Fruit fly (Drosophila melanogaster): ENCODE measurements around the gene dnk.
A peak's percentile ranks its signal among the peaks of the same experiment; 100 is the strongest.

Gene dnk

dm6 chr3R:18949896-18950295, 30.9 kb upstream of the dnk start, which contains the start of gene CG43732:
Gene CG43732, plus strand, starts transcription at chr3R:18950196.
- TF ChIP-seq Hr38 (GFP tag; optimal IDR thresholded peaks at IDR 0.05): no peak
- TF ChIP-seq CG6163 (GFP tag; IDR thresholded peaks at IDR 0.05): no peak
- no peak for TF ChIP-seq ss (GFP tag; optimal IDR thresholded peaks at IDR 0.05)
- no peak for TF ChIP-seq Eip75B (GFP tag; optimal IDR thresholded peaks at IDR 0.05)

- TF ChIP-seq svp (GFP tag) (peak; percentile 22), spab (GFP tag; optimal IDR thresholded peaks at IDR 0.05) (no peak), Hr4 (GFP tag; optimal IDR thresholded peaks at IDR 0.05) (no peak)
Measured at dm6 chr3R:18964819-18965218, 16.0 kb upstream of the dnk start.

dm6 chr3R:18978709-18979108, 2.1 kb upstream of the dnk start, which contains the start of gene euc:
Gene euc, minus strand, starts transcription at chr3R:18978809.
- TF ChIP-seq CG7368 (GFP tag; optimal IDR thresholded peaks at IDR 0.05) (no peak), CG6854 (GFP tag; optimal IDR thresholded peaks at IDR 0.05) (no peak), CG10631 (GFP tag; optimal IDR thresholded peaks at IDR 0.05) (no peak), Hr39 (GFP tag; optimal IDR thresholded peaks at IDR 0.05) (no peak), Hr38 (GFP tag; optimal IDR thresholded peaks at IDR 0.05) (no peak), Met (GFP tag; optimal IDR thresholded peaks at IDR 0.05) (no peak), CG1621 (tag; optimal IDR thresholded peaks at IDR 0.05) (no peak), vri (GFP tag; optimal IDR thresholded peaks at IDR 0.05) (no peak), CG8319 (GFP tag; optimal IDR thresholded peaks at IDR 0.05) (no peak), CG3919 (GFP tag; optimal IDR thresholded peaks at IDR 0.05) (no peak), fd85E (GFP tag; optimal IDR thresholded peaks at IDR 0.05) (no peak), achi (GFP tag; optimal IDR thresholded peaks at IDR 0.05) (no peak), dac (GFP tag; optimal IDR thresholded peaks at IDR 0.05) (no peak), fkh (GFP tag; optimal IDR thresholded peaks at IDR 0.05) (no peak), ss (GFP tag; optimal IDR thresholded peaks at IDR 0.05) (no peak), CG34406 (GFP tag; optimal IDR thresholded peaks at IDR 0.05) (no peak), CG32006 (GFP tag; optimal IDR thresholded peaks at IDR 0.05) (no peak), Ets96B (tag; optimal IDR thresholded peaks at IDR 0.05) (no peak)

- peak; percentile 36 for TF ChIP-seq CG4318 (GFP tag; optimal IDR thresholded peaks at IDR 0.05)
- TF ChIP-seq Sox15 (GFP tag; optimal IDR thresholded peaks at IDR 0.05): peak; percentile 66
- no peak for TF ChIP-seq Blimp-1 (GFP tag; optimal IDR thresholded peaks at IDR 0.05)
- TF ChIP-seq Hr39 (GFP tag; optimal IDR thresholded peaks at IDR 0.05): peak; percentile 54
- peak; percentile 62 for TF ChIP-seq lz (GFP tag; optimal IDR thresholded peaks at IDR 0.05)
- TF ChIP-seq CG32006 (GFP tag; optimal IDR thresholded peaks at IDR 0.05): peak; percentile 74
- TF ChIP-seq CG15336 (GFP tag; IDR thresholded peaks at IDR 0.05): peak; percentile 84
- TF ChIP-seq net (GFP tag; optimal IDR thresholded peaks at IDR 0.05): peak; percentile 75
- peak; percentile 83 for TF ChIP-seq CG34406 (GFP tag; optimal IDR thresholded peaks at IDR 0.05)
- peak; percentile 73 for TF ChIP-seq svp (GFP tag)
- TF ChIP-seq fd85E (GFP tag; optimal IDR thresholded peaks at IDR 0.05): no peak
- peak; percentile 79 for TF ChIP-seq Eip78C (GFP tag)
- peak; percentile 37 for TF ChIP-seq CG8319 (GFP tag; optimal IDR thresholded peaks at IDR 0.05)
- peak; percentile 83 for TF ChIP-seq acj6 (GFP tag; optimal IDR thresholded peaks at IDR 0.05)
- peak; percentile 49 for TF ChIP-seq CG7368 (GFP tag; optimal IDR thresholded peaks at IDR 0.05)
- TF ChIP-seq CG1621 (tag; optimal IDR thresholded peaks at IDR 0.05): no peak
- TF ChIP-seq dsx (GFP tag; optimal IDR thresholded peaks at IDR 0.05; ENCODE audit: poor library complexity, severe bottlenecking): peak; percentile 70
- peak; percentile 52 for TF ChIP-seq Lpt (GFP tag; optimal IDR thresholded peaks at IDR 0.05)
- peak; percentile 38 to 58 for TF ChIP-seq salr (GFP tag; optimal IDR thresholded peaks at IDR 0.05)
- peak; percentile 59 for TF ChIP-seq CG6792 (GFP tag; optimal IDR thresholded peaks at IDR 0.05)
- peak; percentile 78 for TF ChIP-seq Sox102F (GFP tag; optimal IDR thresholded peaks at IDR 0.05)
- peak; percentile 76 for TF ChIP-seq CG8119 (GFP tag; IDR thresholded peaks at IDR 0.05)
- TF ChIP-seq pdm3 (GFP tag; optimal IDR thresholded peaks at IDR 0.05): peak; percentile 72
- TF ChIP-seq Sox14 (GFP tag; optimal IDR thresholded peaks at IDR 0.05): peak; percentile 63
- TF ChIP-seq OdsH (GFP tag; optimal IDR thresholded peaks at IDR 0.05): peak; percentile 84
- peak; percentile 61 for TF ChIP-seq CG10669 (GFP tag; optimal IDR thresholded peaks at IDR 0.05)
- TF ChIP-seq Met (GFP tag; optimal IDR thresholded peaks at IDR 0.05): peak; percentile 76
- TF ChIP-seq CG8632 (GFP tag; optimal IDR thresholded peaks at IDR 0.05): peak; percentile 71
- TF ChIP-seq fkh (GFP tag; optimal IDR thresholded peaks at IDR 0.05): peak; percentile 90
- TF ChIP-seq CG16779 (tag; optimal IDR thresholded peaks at IDR 0.05): no peak
- TF ChIP-seq Ets96B (tag; optimal IDR thresholded peaks at IDR 0.05): peak; percentile 73
- TF ChIP-seq ss (GFP tag; optimal IDR thresholded peaks at IDR 0.05): peak in 1 of 2 experiments; percentile 56
- peak; percentile 76 for TF ChIP-seq CG10631 (GFP tag; optimal IDR thresholded peaks at IDR 0.05)
- TF ChIP-seq Gug (GFP tag; IDR thresholded peaks at IDR 0.05): peak; percentile 69; the same call in 1 of the 2 replicates
Measured at dm6 chr3R:18983614-18984185, 2.9 kb downstream of the dnk start, which contains the start of the genes snRNP-U1-C and gukh. Gene snRNP-U1-C, minus strand, starts transcription at chr3R:18983650. Gene gukh, plus strand, starts transcription at chr3R:18984025.
